Worm (Caenorhabditis elegans) whole organism, early embryonic: Measurements from ENCODE around the gene K01F9.2.

ENCODE experiments used
- ama-1 ChIP-seq: fragments of 150-350 bp; optimal IDR thresholded peaks from 2 replicates; lab custom pipeline; 2014
- hmbx-1 ChIP-seq: sonication (generic microtip); optimal IDR thresholded peaks from 2 replicates; lab custom pipeline; 2016; ENCODE audit warnings: mild to moderate bottlenecking, missing genetic modification characterization, missing compliant biosample characterization
- hnd-1 ChIP-seq: sonication (generic microtip); optimal IDR thresholded peaks from 2 replicates; lab custom pipeline; 2016; ENCODE audit warnings: missing genetic modification characterization, missing compliant biosample characterization
- tbx-37 ChIP-seq: fragments of 200-800 bp; sonication (Bioruptor generic); conservative IDR thresholded peaks from 2 replicates; pipeline ENCODE4 v1.3.6; 2022; ENCODE audit warnings: missing genetic modification reagents, missing genetic modification characterization, missing compliant biosample characterization

- TF ChIP-seq tbx-37 (GFP tag; lab: Robert Waterston, UW) (no peak), hnd-1 (no peak), ama-1 (lab: Kevin White, UChicago) (no peak), hmbx-1 (tag; lab: Kevin White, UChicago) (no peak)
Measured at ce11 chrIII:8910139-8910538, 33.2 kb upstream of the K01F9.2 start.
